Worm (Caenorhabditis elegans): Measurements from ENCODE around the gene cdk-12.

DNA sequence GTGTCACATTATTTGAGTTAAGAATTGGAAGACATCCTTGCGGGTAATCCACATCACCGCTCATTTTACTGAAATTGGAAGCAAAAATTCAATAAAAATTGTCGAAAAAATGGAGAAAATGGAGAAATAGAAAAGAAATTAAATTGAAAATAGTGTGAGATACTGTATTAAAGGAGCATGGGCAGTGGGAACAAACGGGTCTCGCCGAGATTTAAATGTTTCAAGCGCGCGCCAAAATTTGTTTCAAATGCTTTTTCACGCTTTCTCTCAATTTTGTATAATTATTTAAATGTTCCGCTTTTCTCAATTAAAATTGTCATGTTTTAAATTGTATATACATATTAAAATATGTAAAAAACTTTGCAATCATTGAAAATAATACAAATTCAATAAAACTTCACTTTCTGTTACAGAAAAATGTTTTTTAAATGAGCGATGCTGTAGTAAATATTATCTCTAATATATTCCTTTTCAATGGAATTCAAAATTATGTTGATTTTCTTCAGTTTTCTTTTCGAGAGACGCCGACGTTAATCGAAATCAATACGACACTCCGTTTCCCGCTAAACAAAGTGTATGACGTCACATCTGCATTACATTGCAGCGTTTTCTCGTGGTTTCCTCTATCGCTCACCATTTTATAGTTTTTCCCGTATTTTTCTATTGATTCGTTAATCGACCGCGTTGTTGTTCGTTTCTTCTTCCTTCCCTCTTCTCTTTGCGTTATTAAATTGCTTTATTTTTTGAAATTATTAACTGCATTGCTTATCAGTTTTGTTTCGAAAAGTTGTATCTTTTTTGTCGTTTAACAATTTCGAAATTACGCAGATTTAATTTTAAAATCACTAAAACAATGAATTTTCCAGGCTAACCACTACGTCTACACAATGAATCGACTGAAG lies 19.5 kb upstream of the cdk-12 start, which contains the start of the genes evl-14 and dcn-1:
- TF ChIP-seq fkh-10 (GFP tag; optimal IDR thresholded peaks at IDR 0.05), result no peak
- peak; percentile 11 for TF ChIP-seq snpc-4 (tag; optimal IDR thresholded peaks at IDR 0.05)
- TF ChIP-seq dsc-1 (tag; optimal IDR thresholded peaks at IDR 0.05), result peak; percentile 56
- TF ChIP-seq nhr-28 (tag; optimal IDR thresholded peaks at IDR 0.05), result no peak
- TF ChIP-seq pax-3 (tag; optimal IDR thresholded peaks at IDR 0.05), result no peak

All from whole organism, L1 larva.